Worm (Caenorhabditis elegans) whole organism, L4 larva: ENCODE measurements around the gene T09F5.20.
A peak's percentile ranks its signal among the peaks of the same experiment; 100 is the strongest.

Source experiments
- F37D6.2 ChIP-seq: sonication (generic microtip); optimal IDR thresholded peaks from 2 replicates; lab custom pipeline; 2016; ENCODE audit warnings: mild to moderate bottlenecking, missing genetic modification characterization, missing compliant biosample characterization
- F49E8.2 ChIP-seq: sonication (generic microtip); optimal IDR thresholded peaks from 2 replicates; lab custom pipeline; 2016; ENCODE audit warnings: missing compliant biosample characterization, mild to moderate bottlenecking, missing genetic modification characterization, borderline replicate concordance
- R02D3.7 ChIP-seq: fragments of 150-350 bp; sonication (generic microtip); optimal IDR thresholded peaks from 3 replicates; lab custom pipeline; 2014; ENCODE audit warnings: missing biosample characterization, missing genetic modification characterization
- arid-1 ChIP-seq: fragments of 200-800 bp; sonication (Bioruptor generic); conservative IDR thresholded peaks from 2 replicates; pipeline ENCODE4 v1.3.6; 2022; ENCODE audit warnings: missing genetic modification reagents, missing genetic modification characterization, missing compliant biosample characterization
- ceh-28 ChIP-seq: fragments of 150-350 bp; optimal IDR thresholded peaks from 2 replicates; lab custom pipeline; 2014; ENCODE audit warnings: missing biosample characterization, missing genetic modification reagents, missing genetic modification characterization
- ceh-32 ChIP-seq: sonication (generic microtip); optimal IDR thresholded peaks from 2 replicates; lab custom pipeline; 2016; ENCODE audit warnings: mild to moderate bottlenecking, missing genetic modification characterization, missing compliant biosample characterization; ENCODE audit not compliant: poor library complexity
- ceh-62 ChIP-seq: sonication (generic microtip); optimal IDR thresholded peaks from 2 replicates; lab custom pipeline; 2017; ENCODE audit warnings: missing biosample characterization, missing genetic modification characterization
- daf-12 ChIP-seq: fragments of 150-350 bp; optimal IDR thresholded peaks from 2 replicates; lab custom pipeline; 2014; ENCODE audit warnings: missing biosample characterization, missing genetic modification reagents, missing genetic modification characterization
- daf-16 ChIP-seq, 3 experiments: sonication (generic microtip); optimal IDR thresholded peaks; 2 replicates each; lab custom pipeline; 2016 to 2017; ENCODE audit warnings: missing genetic modification characterization in 3 of 3, missing genetic modification reagents in 3 of 3, mild to moderate bottlenecking in 2 of 3, missing compliant biosample characterization in 2 of 3, missing biosample characterization in 1 of 3, moderate library complexity in 1 of 3
- daf-8 ChIP-seq: fragments of 200-800 bp; sonication (Bioruptor generic); IDR thresholded peaks from 2 replicates; pipeline ENCODE4 v1.3.6; 2022; ENCODE audit warnings: missing genetic modification characterization, missing compliant biosample characterization
- dmd-6 ChIP-seq: fragments of 200-800 bp; sonication (Bioruptor generic); IDR thresholded peaks from 2 replicates; pipeline ENCODE4 v1.3.6; 2022; ENCODE audit warnings: missing genetic modification reagents, missing genetic modification characterization, missing compliant biosample characterization
- dpl-1 ChIP-seq: fragments of 150-350 bp; optimal IDR thresholded peaks from 2 replicates; lab custom pipeline; 2014; ENCODE audit warnings: missing biosample characterization, missing genetic modification reagents, missing genetic modification characterization
- dve-1 ChIP-seq: sonication (generic microtip); optimal IDR thresholded peaks from 2 replicates; lab custom pipeline; 2017; ENCODE audit warnings: antibody characterized with exemption, mild to moderate bottlenecking, missing genetic modification characterization, missing compliant biosample characterization; ENCODE audit not compliant: insufficient read depth
- egl-43 ChIP-seq: fragments of 200-800 bp; sonication (Bioruptor generic); IDR thresholded peaks from 2 replicates; pipeline ENCODE4 v1.3.6; 2022; ENCODE audit warnings: missing genetic modification reagents, missing genetic modification characterization, missing compliant biosample characterization
- fos-1 ChIP-seq: fragments of 150-350 bp; optimal IDR thresholded peaks from 2 replicates; lab custom pipeline; 2014; ENCODE audit warnings: missing biosample characterization, missing genetic modification characterization
- gei-8 ChIP-seq: fragments of 200-800 bp; sonication (Bioruptor generic); optimal IDR thresholded peaks from 2 replicates; lab custom pipeline; 2018; ENCODE audit warnings: mild to moderate bottlenecking, missing genetic modification characterization, missing compliant biosample characterization
- hif-1 ChIP-seq, 2 experiments: sonication (generic microtip); optimal IDR thresholded peaks; 2 replicates each; lab custom pipeline; 2016 to 2017; ENCODE audit warnings: missing compliant biosample characterization in 2 of 2, missing genetic modification characterization in 2 of 2, missing genetic modification reagents in 2 of 2, missing genotype in 2 of 2, mild to moderate bottlenecking in 1 of 2
- hlh-11 ChIP-seq: fragments of 200-800 bp; sonication (Bioruptor generic); optimal IDR thresholded peaks from 2 replicates; lab custom pipeline; 2018; ENCODE audit warnings: mild to moderate bottlenecking, missing genetic modification characterization, missing compliant biosample characterization
- hlh-30 ChIP-seq: sonication (generic microtip); optimal IDR thresholded peaks from 2 replicates; lab custom pipeline; 2017; ENCODE audit warnings: antibody characterized with exemption, mild to moderate bottlenecking, missing genetic modification characterization, missing compliant biosample characterization; ENCODE audit not compliant: insufficient read depth
- hmg-1.1 ChIP-seq: fragments of 200-800 bp; sonication (Bioruptor generic); IDR thresholded peaks from 2 replicates; pipeline ENCODE4 v1.3.6; 2022; ENCODE audit warnings: missing genetic modification reagents, missing genetic modification characterization, missing compliant biosample characterization
- jun-1 ChIP-seq: fragments of 150-350 bp; optimal IDR thresholded peaks from 2 replicates; lab custom pipeline; 2014; ENCODE audit warnings: missing biosample characterization, missing genetic modification reagents, missing genetic modification characterization
- lin-38 ChIP-seq: fragments of 200-800 bp; sonication (Bioruptor generic); IDR thresholded peaks from 2 replicates; pipeline ENCODE4 v1.3.6; 2022; ENCODE audit warnings: missing genetic modification reagents, missing genetic modification characterization, missing compliant biosample characterization
- lin-39 ChIP-seq: fragments of 150-350 bp; optimal IDR thresholded peaks from 2 replicates; lab custom pipeline; 2014; ENCODE audit warnings: missing biosample characterization, missing genetic modification reagents, missing genetic modification characterization
- mdt-29 ChIP-seq: fragments of 200-800 bp; sonication (Bioruptor generic); IDR thresholded peaks from 2 replicates; pipeline ENCODE4 v1.3.6; 2022; ENCODE audit warnings: missing genetic modification reagents, missing genetic modification characterization, missing compliant biosample characterization
- mep-1 ChIP-seq: fragments of 150-350 bp; sonication (generic microtip); optimal IDR thresholded peaks from 3 replicates; lab custom pipeline; 2014; ENCODE audit warnings: missing biosample characterization, missing genetic modification characterization
- mes-2 ChIP-seq: sonication (generic microtip); optimal IDR thresholded peaks from 2 replicates; lab custom pipeline; 2016; ENCODE audit warnings: missing genotype, mild to moderate bottlenecking, missing genetic modification characterization, missing compliant biosample characterization; ENCODE audit not compliant: poor library complexity, severe bottlenecking
- mxl-2 ChIP-seq: fragments of 200-800 bp; sonication (Bioruptor generic); conservative IDR thresholded peaks from 2 replicates; pipeline ENCODE4 v1.3.6; 2022; ENCODE audit warnings: missing genetic modification reagents, missing genetic modification characterization, missing compliant biosample characterization
- mxl-3 ChIP-seq: fragments of 200-800 bp; sonication (Bioruptor generic); optimal IDR thresholded peaks from 2 replicates; lab custom pipeline; 2018; ENCODE audit warnings: mild to moderate bottlenecking, missing genetic modification characterization, missing compliant biosample characterization
- nhr-10 ChIP-seq: fragments of 150-350 bp; optimal IDR thresholded peaks from 2 replicates; lab custom pipeline; 2014; ENCODE audit warnings: missing biosample characterization, missing genetic modification characterization
- nhr-102 ChIP-seq: sonication (generic microtip); optimal IDR thresholded peaks from 2 replicates; lab custom pipeline; 2016; ENCODE audit warnings: mild to moderate bottlenecking, missing genetic modification characterization, moderate library complexity, missing compliant biosample characterization
- nhr-111 ChIP-seq: fragments of 200-800 bp; sonication (Bioruptor generic); optimal IDR thresholded peaks from 2 replicates; lab custom pipeline; 2018; ENCODE audit warnings: mild to moderate bottlenecking, missing genetic modification characterization, missing compliant biosample characterization
- nhr-28 ChIP-seq: fragments of 150-350 bp; optimal IDR thresholded peaks from 2 replicates; lab custom pipeline; 2014; ENCODE audit warnings: missing biosample characterization, missing genetic modification characterization
- nhr-41 ChIP-seq: fragments of 200-800 bp; sonication (Bioruptor generic); IDR thresholded peaks from 2 replicates; pipeline ENCODE4 v1.3.6; 2022; ENCODE audit warnings: missing genetic modification reagents, missing genetic modification characterization, missing compliant biosample characterization
- nhr-6 ChIP-seq: fragments of 150-350 bp; optimal IDR thresholded peaks from 2 replicates; lab custom pipeline; 2014; ENCODE audit warnings: missing biosample characterization, missing genetic modification characterization
- nhr-77 ChIP-seq: fragments of 150-350 bp; optimal IDR thresholded peaks from 2 replicates; lab custom pipeline; 2014; ENCODE audit warnings: missing biosample characterization, missing genetic modification characterization
- pha-4 ChIP-seq, 2 experiments: fragments of 150-350 bp in 1 of 2; fragments of 200-800 bp in 1 of 2; sonication (Bioruptor generic) in 1 of 2; IDR thresholded peaks in 1 of 2; optimal IDR thresholded peaks in 1 of 2; 2 replicates each; pipeline versions ENCODE4 v1.3.6 to Lab custom; 2014 to 2022; ENCODE audit warnings: missing genetic modification characterization in 2 of 2, missing genetic modification reagents in 2 of 2, missing biosample characterization in 1 of 2, missing compliant biosample characterization in 1 of 2
- pqm-1 ChIP-seq: sonication (generic microtip); optimal IDR thresholded peaks from 2 replicates; lab custom pipeline; 2017; ENCODE audit warnings: missing biosample characterization, missing genetic modification characterization
- skn-1 ChIP-seq: fragments of 150-350 bp; optimal IDR thresholded peaks from 2 replicates; lab custom pipeline; 2014; ENCODE audit warnings: missing biosample characterization, missing genetic modification characterization
- snpc-1.2 ChIP-seq: fragments of 200-800 bp; sonication (Bioruptor generic); IDR thresholded peaks from 2 replicates; pipeline ENCODE4 v1.3.6; 2022; ENCODE audit warnings: missing genetic modification reagents, missing genetic modification characterization, missing compliant biosample characterization
- spr-1 ChIP-seq: sonication (generic microtip); optimal IDR thresholded peaks from 2 replicates; lab custom pipeline; 2016; ENCODE audit warnings: mild to moderate bottlenecking, missing genetic modification characterization, missing compliant biosample characterization
- spr-3 ChIP-seq: fragments of 200-800 bp; sonication (Bioruptor generic); optimal IDR thresholded peaks from 2 replicates; lab custom pipeline; 2018; ENCODE audit warnings: mild to moderate bottlenecking, missing genetic modification characterization, missing compliant biosample characterization
- unc-62 ChIP-seq, 3 experiments: fragments of 150-350 bp in 1 of 3; sonication (generic microtip); optimal IDR thresholded peaks in 2 of 3; peaks in 1 of 3; 1 replicate in 1 of 3; 2 replicates in 2 of 3; lab custom pipeline; 2014 to 2017; ENCODE audit warnings: missing biosample characterization in 3 of 3, missing genetic modification characterization in 3 of 3, missing genetic modification reagents in 3 of 3, missing genotype in 1 of 3
- vab-7 ChIP-seq: fragments of 200-800 bp; sonication (Bioruptor generic); IDR thresholded peaks from 2 replicates; pipeline ENCODE4 v1.3.6; 2022; ENCODE audit warnings: missing genetic modification reagents, missing genetic modification characterization, missing compliant biosample characterization
- zfp-3 ChIP-seq: fragments of 200-800 bp; sonication (Bioruptor generic); conservative IDR thresholded peaks from 2 replicates; pipeline ENCODE4 v1.3.6; 2022; ENCODE audit warnings: missing genetic modification reagents, missing genetic modification characterization, missing compliant biosample characterization

The T09F5.20 gene

ce11 chrV:15147776-15148175, at the start of gene T09F5.20:
Gene T09F5.20, minus strand, starts transcription at chrV:15147876.
- no peak for TF ChIP-seq mes-2
- TF ChIP-seq arid-1, result no peak
- no peak for TF ChIP-seq nhr-41 (GFP tag; lab: Robert Waterston, UW)
- no peak for TF ChIP-seq lin-38 (GFP tag; lab: Robert Waterston, UW)
- TF ChIP-seq unc-62 (GFP tag; optimal IDR thresholded peaks at IDR 0.05 in 1 of 2; lab: Kevin White, UChicago), result no peak
- TF ChIP-seq unc-62 (tag; optimal IDR thresholded peaks at IDR 0.05; lab: Kevin White, UChicago), result no peak
- no peak for TF ChIP-seq zfp-3 (GFP tag; lab: Robert Waterston, UW)
- TF ChIP-seq spr-1 (tag; lab: Kevin White, UChicago), result no peak
- TF ChIP-seq jun-1 (tag; lab: Kevin White, UChicago), result no peak
- TF ChIP-seq nhr-102, result no peak
- no peak for TF ChIP-seq nhr-10 (tag; lab: Kevin White, UChicago)
- TF ChIP-seq snpc-1.2 (GFP tag; lab: Robert Waterston, UW), result no peak
- TF ChIP-seq ceh-32 (tag; lab: Kevin White, UChicago), result no peak
- no peak for TF ChIP-seq skn-1 (tag; lab: Kevin White, UChicago)
- TF ChIP-seq dpl-1 (GFP tag; lab: Kevin White, UChicago), result no peak
- no peak for TF ChIP-seq gei-8
- TF ChIP-seq daf-12 (tag; lab: Kevin White, UChicago), result no peak

- no peak for TF ChIP-seq ceh-62
- TF ChIP-seq zfp-3 (GFP tag; lab: Robert Waterston, UW), result no peak
- TF ChIP-seq F49E8.2, result no peak
Measured at ce11 chrV:15193909-15194308, 46.2 kb upstream of the T09F5.20 start, which contains the start of gene Y75B12B.13. Gene Y75B12B.13, minus strand, starts transcription at chrV:15194009.

- TF ChIP-seq egl-43, result no peak
- TF ChIP-seq spr-3 (GFP tag; lab: Kevin White, UChicago), result no peak
- TF ChIP-seq hif-1 (tag; optimal IDR thresholded peaks at IDR 0.05; lab: Kevin White, UChicago), result no peak
- peak; percentile 13 for TF ChIP-seq mep-1 (tag; lab: Kevin White, UChicago)
- no peak for TF ChIP-seq R02D3.7 (tag; lab: Kevin White, UChicago)
- TF ChIP-seq lin-38 (GFP tag; lab: Robert Waterston, UW), result peak; percentile 35; the same call in 1 of the 2 replicates
- no peak for TF ChIP-seq mdt-29 (GFP tag; lab: Robert Waterston, UW)
- TF ChIP-seq vab-7 (GFP tag; lab: Robert Waterston, UW), result no peak
- TF ChIP-seq nhr-10 (tag; lab: Kevin White, UChicago), result no peak
- TF ChIP-seq fos-1 (tag; lab: Kevin White, UChicago), result no peak
- no peak for TF ChIP-seq mxl-2 (GFP tag; lab: Robert Waterston, UW)
- peak; percentile 76 for TF ChIP-seq dmd-6 (GFP tag; lab: Robert Waterston, UW)
- no peak for TF ChIP-seq F37D6.2 (tag; lab: Kevin White, UChicago)
- no peak for TF ChIP-seq daf-16 (GFP tag; optimal IDR thresholded peaks at IDR 0.05; lab: Kevin White, UChicago)
- TF ChIP-seq daf-16 (tag; optimal IDR thresholded peaks at IDR 0.05; lab: Kevin White, UChicago), result peak; percentile 44
- TF ChIP-seq mxl-3, result peak; percentile 24
- peak; percentile 78 for TF ChIP-seq dve-1 (tag; lab: Kevin White, UChicago)
- no peak for TF ChIP-seq hmg-1.1 (GFP tag; lab: Robert Waterston, UW)
- no peak for TF ChIP-seq daf-8
- peak in 1 of 2 experiments; percentile 13 for TF ChIP-seq unc-62 (GFP tag; optimal IDR thresholded peaks at IDR 0.05 in 1 of 2; lab: Kevin White, UChicago)
- no peak for TF ChIP-seq unc-62 (tag; optimal IDR thresholded peaks at IDR 0.05; lab: Kevin White, UChicago)
- TF ChIP-seq mes-2, result peak; percentile 35
- peak; percentile 44 for TF ChIP-seq hlh-30
- no peak for TF ChIP-seq nhr-111 (GFP tag; lab: Kevin White, UChicago)
- peak; percentile 31 for TF ChIP-seq nhr-77 (tag; lab: Kevin White, UChicago)
- TF ChIP-seq nhr-6, result peak; percentile 81
- peak; percentile 84 for TF ChIP-seq pqm-1 (tag; lab: Kevin White, UChicago)
- TF ChIP-seq pha-4 (GFP tag; IDR thresholded peaks at IDR 0.05; lab: Robert Waterston, UW), result no peak
- TF ChIP-seq pha-4 (tag; optimal IDR thresholded peaks at IDR 0.05; lab: Kevin White, UChicago), result peak; percentile 32
- no peak for TF ChIP-seq lin-39 (tag; lab: Kevin White, UChicago)
- TF ChIP-seq hlh-11 (tag; lab: Kevin White, UChicago), result peak; percentile 88
- peak; percentile 82 for TF ChIP-seq nhr-28 (tag; lab: Kevin White, UChicago)
- no peak for TF ChIP-seq ceh-28
Measured at ce11 chrV:15192377-15192776, 44.7 kb upstream of the T09F5.20 start, which contains the start of gene plc-2. Gene plc-2, plus strand, starts transcription at chrV:15192572.
